Worm (Caenorhabditis elegans): ENCODE measurements around the gene C42C1.19.

Gene C42C1.19

DNA sequence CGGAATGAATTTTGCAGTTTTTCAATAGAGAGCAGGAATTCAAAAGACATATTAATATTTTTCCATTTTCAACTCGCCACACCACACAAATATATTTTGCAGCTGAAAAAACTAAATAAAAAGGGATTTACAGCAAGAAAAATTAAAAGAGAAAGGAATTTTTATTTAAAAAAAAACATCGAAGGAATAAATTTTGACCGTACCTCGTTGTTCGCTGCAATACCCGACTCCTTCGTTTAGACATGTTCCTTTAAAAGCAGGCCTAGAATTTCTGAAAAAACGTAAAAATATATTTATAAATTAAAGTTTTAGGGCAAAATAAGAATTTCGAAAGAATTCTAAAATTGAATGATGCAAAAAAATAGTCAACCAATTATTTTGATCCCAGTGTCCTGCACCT, 53.3 kb downstream of the C42C1.19 start, which contains the start of gene F19B6.1:
Gene F19B6.1, minus strand, starts transcription at position 278 of the 400 bp plus-strand sequence.
- no peak for TF ChIP-seq flt-1 (GFP tag; IDR thresholded peaks at IDR 0.05)
- no peak for TF ChIP-seq T22C8.4 (GFP tag; IDR thresholded peaks at IDR 0.05)
- TF ChIP-seq tab-1 (GFP tag; IDR thresholded peaks at IDR 0.05) = no peak
- no peak for TF ChIP-seq ztf-29 (GFP tag; IDR thresholded peaks at IDR 0.05)
- TF ChIP-seq cog-1 (tag; optimal IDR thresholded peaks at IDR 0.05) = no peak
- TF ChIP-seq med-1 (GFP tag; optimal IDR thresholded peaks at IDR 0.05; ENCODE audit: insufficient read depth) = no peak
- no peak for TF ChIP-seq ztf-23 (GFP tag; IDR thresholded peaks at IDR 0.05)
- TF ChIP-seq klf-2 (GFP tag; conservative IDR thresholded peaks at IDR 0.05) = no peak

DNA sequence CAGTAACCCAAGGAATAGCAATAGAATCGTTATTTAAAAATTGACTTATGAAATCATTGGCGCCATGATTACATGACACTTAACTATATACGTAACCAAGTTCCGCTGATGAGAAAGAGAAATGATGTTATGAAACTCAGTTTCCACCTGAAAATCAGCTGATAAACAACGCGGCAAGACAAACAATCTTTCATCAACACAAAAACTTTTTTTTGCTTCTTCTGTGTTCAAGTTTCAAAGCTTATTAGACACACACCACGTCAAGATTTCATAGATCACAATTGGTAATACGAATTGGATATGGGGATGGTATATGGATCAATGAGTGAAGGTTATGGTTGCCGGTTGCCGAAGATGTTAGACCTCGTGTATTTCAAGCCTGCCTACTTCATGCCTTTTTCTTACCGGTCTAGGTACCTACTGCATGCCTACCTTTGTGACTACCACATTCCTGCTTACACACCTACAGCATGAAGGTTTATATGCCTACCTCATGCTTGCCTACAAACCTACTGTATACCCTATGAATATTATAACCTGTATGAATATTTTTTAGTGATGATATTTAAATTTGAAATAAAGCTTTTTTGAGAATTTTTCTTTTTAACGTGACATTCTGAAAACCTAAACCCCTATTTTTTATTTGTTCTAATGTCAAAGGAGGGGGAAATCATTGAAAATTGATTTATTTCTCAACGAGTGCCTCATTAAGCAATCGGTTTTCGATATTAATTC, 54.5 kb downstream of the C42C1.19 start, which contains the start of the genes F19B6.10 and wht-5:
Gene F19B6.10, plus strand, starts transcription at position 301 of the 735 bp plus-strand sequence.
Gene wht-5, plus strand, starts transcription at position 685 of the 735 bp plus-strand sequence.
- no peak for TF ChIP-seq med-1 (GFP tag; optimal IDR thresholded peaks at IDR 0.05; ENCODE audit: insufficient read depth)

Data from whole organism, midembryonic.